Fruit fly (Drosophila melanogaster): ENCODE data around the gene EMC1.

Gene EMC1

DNA sequence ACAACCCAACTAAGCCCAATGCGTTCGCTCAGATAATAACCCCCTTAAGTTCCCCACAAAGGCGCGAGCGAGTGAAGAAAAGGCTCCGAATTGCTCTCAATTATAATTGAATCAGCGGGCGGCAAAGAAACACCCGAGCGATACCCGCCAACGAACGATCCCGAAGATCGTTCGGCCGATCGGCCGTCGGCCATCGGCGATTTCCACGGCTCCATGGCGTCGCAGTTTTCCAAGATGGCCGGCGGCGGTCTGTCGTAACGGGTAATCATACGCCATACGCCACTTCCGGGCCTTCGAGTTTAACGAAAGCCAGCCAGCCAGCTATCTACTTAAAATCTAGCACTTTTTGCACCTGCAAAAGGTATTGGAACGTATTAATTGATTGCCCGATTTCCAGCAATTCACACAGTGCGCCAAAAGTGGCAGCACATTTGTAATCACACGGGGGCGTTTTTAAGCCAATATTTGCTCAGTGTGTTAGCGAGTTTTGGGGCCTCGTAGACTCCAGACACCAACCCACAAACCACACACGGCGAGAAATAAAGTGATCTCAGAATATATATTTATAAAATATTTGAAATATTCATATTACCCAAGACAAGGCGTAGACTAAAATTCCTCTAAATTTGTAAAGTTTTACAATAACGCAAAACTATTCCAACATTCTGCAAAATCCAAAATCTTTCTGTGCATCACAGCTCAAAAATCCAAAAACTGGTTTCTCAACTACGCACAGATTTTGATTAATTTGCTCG, 14.7 kb downstream of the EMC1 start (continued):
- TF ChIP-seq CG11093 (GFP tag; IDR thresholded peaks at IDR 0.05) (no peak), bcd (GFP tag; optimal IDR thresholded peaks at IDR 0.05) (peak; percentile 45), CG10209 (GFP tag; optimal IDR thresholded peaks at IDR 0.05) (no peak), CG10462 (GFP tag; optimal IDR thresholded peaks at IDR 0.05) (no peak), HLH3B (GFP tag; IDR thresholded peaks at IDR 0.05) (no peak; the same call in none of the 2 replicates), sc (optimal IDR thresholded peaks at IDR 0.05) (no peak), sc (GFP tag; optimal IDR thresholded peaks at IDR 0.05) (no peak), Ada2b (GFP tag; IDR thresholded peaks at IDR 0.05) (peak; percentile 61), Myb (GFP tag; optimal IDR thresholded peaks at IDR 0.05) (no peak), Atf-2 (GFP tag; optimal IDR thresholded peaks at IDR 0.05) (no peak), ssp (GFP tag; IDR thresholded peaks at IDR 0.05) (no peak), Vsx1 (GFP tag; optimal IDR thresholded peaks at IDR 0.05) (peak; percentile 38), CG15514 (GFP tag; optimal IDR thresholded peaks at IDR 0.05) (peak; percentile 29), CG8290 (GFP tag; optimal IDR thresholded peaks at IDR 0.05) (no peak), CG8290 (tag; optimal IDR thresholded peaks at IDR 0.05) (peak; percentile 29 to 52), CG18764 (GFP tag; optimal IDR thresholded peaks at IDR 0.05) (no peak), CG11504 (tag; optimal IDR thresholded peaks at IDR 0.05) (peak; percentile 75), yki (optimal IDR thresholded peaks at IDR 0.05) (no peak), MBD-R2 (GFP tag; IDR thresholded peaks at IDR 0.05) (peak; percentile 50; the same call in 1 of the 2 replicates), salm (tag; optimal IDR thresholded peaks at IDR 0.05) (no peak), CG9817 (tag; optimal IDR thresholded peaks at IDR 0.05) (peak; percentile 49), Oli (tag; optimal IDR thresholded peaks at IDR 0.05) (peak; percentile 15), dmrt11E (tag; optimal IDR thresholded peaks at IDR 0.05) (no peak), CG2875 (GFP tag; optimal IDR thresholded peaks at IDR 0.05) (peak; percentile 20), CG6689 (GFP tag; IDR thresholded peaks at IDR 0.05) (no peak; the same call in 1 of the 2 replicates), CG17328 (GFP tag; IDR thresholded peaks at IDR 0.05) (no peak), CG8388 (GFP tag; optimal IDR thresholded peaks at IDR 0.05) (peak; percentile 4), CG9437 (GFP tag; optimal IDR thresholded peaks at IDR 0.05) (peak; percentile 5), fru (optimal IDR thresholded peaks at IDR 0.05) (no peak), CG42726 (GFP tag; IDR thresholded peaks at IDR 0.05; ENCODE audit: partially characterized antibody) (no peak), CG9727 (GFP tag; optimal IDR thresholded peaks at IDR 0.05) (peak; percentile 46), Eip74EF (GFP tag; optimal IDR thresholded peaks at IDR 0.05) (peak in 1 of 2 experiments; percentile 53), CG11723 (GFP tag; optimal IDR thresholded peaks at IDR 0.05) (no peak), cwo (GFP tag; optimal IDR thresholded peaks at IDR 0.05) (peak; percentile 69), chinmo (GFP tag; IDR thresholded peaks at IDR 0.05; ENCODE audit: partially characterized antibody) (0 out of 4 replicates have a peak, but pooled peaks have one; percentile 67), Ravus (GFP tag; IDR thresholded peaks at IDR 0.05) (no peak), Mad (GFP tag; optimal IDR thresholded peaks at IDR 0.05) (no peak), ara (GFP tag; IDR thresholded peaks at IDR 0.05) (0 out of 2 replicates have a peak, but pooled peaks have one; percentile 32), Dbx (GFP tag; IDR thresholded peaks at IDR 0.05) (peak; percentile 79), H2.0 (GFP tag; IDR thresholded peaks at IDR 0.05) (peak; percentile 43), br (optimal IDR thresholded peaks at IDR 0.05) (no peak), CG17802 (tag; optimal IDR thresholded peaks at IDR 0.05) (no peak), Atf3 (GFP tag; optimal IDR thresholded peaks at IDR 0.05) (no peak), CG4820 (GFP tag; optimal IDR thresholded peaks at IDR 0.05) (no peak), insv (GFP tag; optimal IDR thresholded peaks at IDR 0.05) (no peak), row (GFP tag; IDR thresholded peaks at IDR 0.05) (peak; percentile 68), emc (GFP tag; optimal IDR thresholded peaks at IDR 0.05) (no peak), CG14441 (GFP tag; IDR thresholded peaks at IDR 0.05) (peak; percentile 68), CG34376 (GFP tag; optimal IDR thresholded peaks at IDR 0.05) (no peak), Camta (GFP tag; optimal IDR thresholded peaks at IDR 0.05) (no peak), CG9215 (GFP tag; IDR thresholded peaks at IDR 0.05) (peak; percentile 48; the same call in 1 of the 2 replicates)

Measured in whole organism, embryonic.